Worm (Caenorhabditis elegans) whole organism, early embryonic: ENCODE results near the gene srg-62.

Experiments
- ceh-36 ChIP-seq: sonication (generic microtip); optimal IDR thresholded peaks from 2 replicates; lab custom pipeline; 2016; ENCODE audit warnings: missing genetic modification characterization, inconsistent platforms, missing compliant biosample characterization
- flt-1 ChIP-seq: fragments of 200-800 bp; sonication (Bioruptor generic); IDR thresholded peaks from 2 replicates; pipeline ENCODE4 v1.3.6; 2022; ENCODE audit warnings: missing genetic modification characterization, missing compliant biosample characterization
- hmbx-1 ChIP-seq: sonication (generic microtip); optimal IDR thresholded peaks from 2 replicates; lab custom pipeline; 2016; ENCODE audit warnings: mild to moderate bottlenecking, missing genetic modification characterization, missing compliant biosample characterization
- hmg-4 ChIP-seq: fragments of 200-800 bp; sonication (Bioruptor generic); optimal IDR thresholded peaks from 2 replicates; lab custom pipeline; 2018; ENCODE audit warnings: mild to moderate bottlenecking, missing genetic modification characterization, missing compliant biosample characterization
- pes-1 ChIP-seq: fragments of 200-800 bp; sonication (Bioruptor generic); IDR thresholded peaks from 2 replicates; pipeline ENCODE4 v1.3.6; 2022; ENCODE audit warnings: missing genetic modification reagents, missing genetic modification characterization, missing compliant biosample characterization
- scrt-1 ChIP-seq: fragments of 200-800 bp; sonication (Bioruptor generic); IDR thresholded peaks from 2 replicates; pipeline ENCODE4 v1.3.6; 2022; ENCODE audit warnings: missing genetic modification characterization, missing compliant biosample characterization

DNA sequence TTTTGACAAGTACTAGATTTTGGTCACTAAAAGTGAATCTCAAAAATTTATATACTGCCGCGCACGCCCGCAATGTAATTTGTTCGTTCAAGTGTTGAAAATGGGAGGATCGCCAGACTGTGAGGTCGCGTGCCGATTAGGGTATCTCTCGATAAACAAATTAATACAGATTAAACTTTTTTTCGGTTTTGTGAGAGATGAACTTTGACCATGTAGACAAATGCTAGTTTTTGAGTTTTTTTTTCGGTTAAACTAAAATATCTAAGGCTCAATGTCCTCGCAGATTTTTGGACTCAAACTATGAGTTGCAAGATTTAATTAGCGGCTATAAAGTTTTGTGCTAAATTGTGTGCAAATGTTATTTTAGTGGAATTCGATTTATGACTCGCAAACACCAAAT, 27.6 kb upstream of the srg-62 start, which contains the start of gene dhs-15:
- TF ChIP-seq ceh-36 (no peak), pes-1 (GFP tag; lab: Robert Waterston, UW) (no peak), flt-1 (GFP tag; lab: Robert Waterston, UW) (no peak), hmbx-1 (tag; lab: Kevin White, UChicago) (no peak), scrt-1 (GFP tag; lab: Robert Waterston, UW) (no peak), hmg-4 (no peak)
